Worm (Caenorhabditis elegans): Measurements from ENCODE around the gene C48B4.7.
A peak's percentile ranks its signal among the peaks of the same experiment; 100 is the strongest.

The C48B4.7 gene

DNA sequence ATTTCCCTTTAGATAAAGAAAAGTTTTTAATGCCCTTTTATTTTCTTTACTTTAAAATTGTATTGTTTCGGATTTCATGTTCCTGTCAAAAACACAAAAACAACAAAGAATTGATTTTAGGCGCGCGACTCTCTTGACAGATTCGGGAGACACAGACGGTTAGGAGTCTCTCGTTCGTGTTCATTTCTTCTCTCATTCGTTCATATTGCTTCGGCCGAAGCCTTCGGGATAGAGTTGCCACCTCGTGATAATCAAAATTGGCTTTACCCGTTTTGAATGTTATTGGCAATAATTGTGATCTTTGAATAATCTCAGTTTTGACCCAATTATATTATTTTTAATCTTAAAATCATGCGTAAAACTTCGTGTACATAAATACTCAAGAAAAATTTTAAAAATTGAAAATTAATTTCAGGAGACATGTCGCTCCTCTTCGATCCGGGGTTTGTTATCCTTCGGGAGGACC is 48.1 kb downstream of the C48B4.7 start, which contains the start of gene F55H2.5 (continued):
- TF ChIP-seq ztf-7 (tag; optimal IDR thresholded peaks at IDR 0.05) (no peak), hmg-1.1 (GFP tag; IDR thresholded peaks at IDR 0.05) (no peak), egl-43 (GFP tag; IDR thresholded peaks at IDR 0.05) (no peak), pqm-1 (tag; optimal IDR thresholded peaks at IDR 0.05) (no peak), hlh-30 (tag; optimal IDR thresholded peaks at IDR 0.05; ENCODE audit: insufficient read depth) (peak; percentile 76), F37D6.2 (tag; optimal IDR thresholded peaks at IDR 0.05) (no peak), rbr-2 (tag; optimal IDR thresholded peaks at IDR 0.05) (no peak), daf-19 (GFP tag; conservative IDR thresholded peaks at IDR 0.05) (no peak), skn-1 (tag; optimal IDR thresholded peaks at IDR 0.05) (no peak), lir-3 (tag; optimal IDR thresholded peaks at IDR 0.05) (no peak), F10B5.3 (tag; optimal IDR thresholded peaks at IDR 0.05) (no peak), aha-1 (tag) (peak; percentile 11), hlh-11 (tag; optimal IDR thresholded peaks at IDR 0.05) (no peak), nhr-42 (GFP tag; IDR thresholded peaks at IDR 0.05) (no peak), Y48G9A.11 (GFP tag; IDR thresholded peaks at IDR 0.05) (no peak), unc-39 (tag; optimal IDR thresholded peaks at IDR 0.05) (no peak), lin-1 (GFP tag; IDR thresholded peaks at IDR 0.05) (no peak), madf-5 (GFP tag; IDR thresholded peaks at IDR 0.05) (no peak), nhr-76 (tag; optimal IDR thresholded peaks at IDR 0.05) (no peak), daf-16 (GFP tag; optimal IDR thresholded peaks at IDR 0.05) (no peak), daf-16 (tag; optimal IDR thresholded peaks at IDR 0.05) (no peak)

DNA sequence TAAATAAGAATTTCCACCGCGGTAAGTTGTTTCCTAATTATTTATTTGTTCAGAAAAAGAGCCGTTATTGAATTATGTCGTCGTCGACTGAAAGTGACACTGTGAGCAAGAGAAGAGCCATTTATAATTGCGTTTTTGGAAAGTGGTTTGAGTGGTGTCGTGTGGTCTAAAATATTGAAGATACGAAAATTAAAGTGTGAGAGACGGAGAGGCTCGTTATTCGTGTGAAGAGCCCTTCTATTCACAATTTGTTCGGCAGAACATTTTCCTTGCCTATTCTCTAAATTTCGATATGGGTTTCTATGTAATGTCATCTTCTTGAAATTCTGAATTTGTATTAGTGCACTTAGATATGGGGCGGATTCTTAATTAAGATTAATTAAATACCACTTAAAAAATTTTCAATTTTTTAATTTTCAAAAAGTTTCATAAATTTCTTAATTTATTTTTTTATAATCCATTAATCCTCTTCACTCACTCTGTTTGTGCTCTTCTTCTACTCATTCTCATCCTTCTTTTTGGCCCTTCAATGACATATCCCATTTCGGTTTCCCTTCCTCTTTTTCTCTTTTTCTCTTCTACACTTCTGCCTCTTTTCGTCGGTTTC is 49.4 kb downstream of the C48B4.7 start:
- no peak for TF ChIP-seq ceh-28 (tag; optimal IDR thresholded peaks at IDR 0.05)
- TF ChIP-seq mxl-2 (GFP tag; conservative IDR thresholded peaks at IDR 0.05): no peak
- TF ChIP-seq F37D6.2 (tag; optimal IDR thresholded peaks at IDR 0.05): no peak
- TF ChIP-seq lin-29 (GFP tag; IDR thresholded peaks at IDR 0.05): no peak
- TF ChIP-seq lin-39 (tag; optimal IDR thresholded peaks at IDR 0.05): no peak
- TF ChIP-seq sdz-12 (GFP tag; optimal IDR thresholded peaks at IDR 0.05): peak; percentile 68
- no peak for TF ChIP-seq jun-1 (tag; optimal IDR thresholded peaks at IDR 0.05)
- TF ChIP-seq dmd-9 (GFP tag; IDR thresholded peaks at IDR 0.05): 0 out of 2 replicates have a peak, but pooled peaks have one; percentile 10
- no peak for TF ChIP-seq nhr-11 (tag; optimal IDR thresholded peaks at IDR 0.05)
- TF ChIP-seq F49E8.2 (tag; optimal IDR thresholded peaks at IDR 0.05; ENCODE audit: borderline replicate concordance): no peak
- TF ChIP-seq egl-43 (GFP tag; IDR thresholded peaks at IDR 0.05): no peak
- 0 out of 2 replicates have a peak, but pooled peaks have one; percentile 24 for TF ChIP-seq Y48G9A.11 (GFP tag; IDR thresholded peaks at IDR 0.05)
- no peak for TF ChIP-seq F44E2.7 (GFP tag; IDR thresholded peaks at IDR 0.05)
- 0 out of 2 replicates have a peak, but pooled peaks have one; percentile 16 for TF ChIP-seq Y105C5A.15 (GFP tag; IDR thresholded peaks at IDR 0.05)
- TF ChIP-seq Y5F2A.4 (GFP tag; optimal IDR thresholded peaks at IDR 0.05): no peak
- TF ChIP-seq R02D3.7 (tag; optimal IDR thresholded peaks at IDR 0.05): no peak
- no peak for TF ChIP-seq fos-1 (tag; optimal IDR thresholded peaks at IDR 0.05)
- peak; percentile 92 for TF ChIP-seq ama-1 (optimal IDR thresholded peaks at IDR 0.05)
- no peak for TF ChIP-seq ztf-7 (tag; optimal IDR thresholded peaks at IDR 0.05)
- no peak for TF ChIP-seq lin-15B (tag; optimal IDR thresholded peaks at IDR 0.05)
- no peak for TF ChIP-seq zfp-2 (tag; optimal IDR thresholded peaks at IDR 0.05)
- peak in 1 of 2 experiments; percentile 23 for TF ChIP-seq lsy-2 (tag; optimal IDR thresholded peaks at IDR 0.05)
- no peak for TF ChIP-seq daf-8 (GFP tag; IDR thresholded peaks at IDR 0.05)
- TF ChIP-seq lin-38 (GFP tag; IDR thresholded peaks at IDR 0.05): peak; percentile 57
- TF ChIP-seq nhr-102 (tag; optimal IDR thresholded peaks at IDR 0.05): peak; percentile 57
- no peak for TF ChIP-seq nhr-10 (tag; optimal IDR thresholded peaks at IDR 0.05)
- peak; percentile 23 for TF ChIP-seq F10B5.3 (tag; optimal IDR thresholded peaks at IDR 0.05)
- TF ChIP-seq zip-11 (GFP tag; IDR thresholded peaks at IDR 0.05): no peak
- TF ChIP-seq rbr-2 (tag; optimal IDR thresholded peaks at IDR 0.05): peak; percentile 4
- peak; percentile 6 for TF ChIP-seq dve-1 (tag; optimal IDR thresholded peaks at IDR 0.05; ENCODE audit: insufficient read depth)
- peak; percentile 65; the same call in 1 of the 2 replicates for TF ChIP-seq zfp-3 (GFP tag; conservative IDR thresholded peaks at IDR 0.05)
- no peak for TF ChIP-seq nhr-77 (tag; optimal IDR thresholded peaks at IDR 0.05)
- TF ChIP-seq lir-3 (tag; optimal IDR thresholded peaks at IDR 0.05): no peak
- no peak for TF ChIP-seq ZK337.2 (GFP tag; IDR thresholded peaks at IDR 0.05)
- TF ChIP-seq nhr-6 (tag; optimal IDR thresholded peaks at IDR 0.05): peak; percentile 30
- no peak for TF ChIP-seq mdt-29 (GFP tag; IDR thresholded peaks at IDR 0.05)

All from whole organism, L4 larva.